Worm (Caenorhabditis elegans) whole organism, L3 larva: Measurements from ENCODE around the gene pafo-1.
A peak's percentile ranks its signal among the peaks of the same experiment; 100 is the strongest.

Experiments used
- R02D3.7 ChIP-seq: fragments of 150-350 bp; optimal IDR thresholded peaks from 2 replicates; lab custom pipeline; 2014; ENCODE audit warnings: missing biosample characterization, missing genetic modification characterization
- ZK546.5 ChIP-seq: sonication (generic microtip); optimal IDR thresholded peaks from 2 replicates; lab custom pipeline; 2017; ENCODE audit warnings: missing biosample characterization, missing genetic modification characterization
- aly-2 ChIP-seq: fragments of 150-350 bp; optimal IDR thresholded peaks from 2 replicates; lab custom pipeline; 2014; ENCODE audit warnings: missing biosample characterization, missing genetic modification characterization
- ama-1 ChIP-seq: fragments of 150-350 bp; optimal IDR thresholded peaks from 2 replicates; lab custom pipeline; 2018
- ceh-16 ChIP-seq: sonication (generic microtip); optimal IDR thresholded peaks from 2 replicates; lab custom pipeline; 2017; ENCODE audit warnings: missing biosample characterization, missing genetic modification characterization
- ceh-28 ChIP-seq: fragments of 150-350 bp; optimal IDR thresholded peaks from 2 replicates; lab custom pipeline; 2014; ENCODE audit warnings: missing biosample characterization, missing genetic modification reagents, missing genetic modification characterization
- ceh-82 ChIP-seq: fragments of 150-350 bp; optimal IDR thresholded peaks from 2 replicates; lab custom pipeline; 2014; ENCODE audit warnings: missing biosample characterization, missing genetic modification characterization
- ceh-9 ChIP-seq: sonication (generic microtip); optimal IDR thresholded peaks from 2 replicates; lab custom pipeline; 2018; ENCODE audit warnings: missing biosample characterization, missing genetic modification characterization
- daf-12 ChIP-seq: fragments of 150-350 bp; optimal IDR thresholded peaks from 2 replicates; lab custom pipeline; 2014; ENCODE audit warnings: missing biosample characterization, missing genetic modification reagents, missing genetic modification characterization
- egl-27 ChIP-seq: sonication (generic microtip); optimal IDR thresholded peaks from 4 replicates; lab custom pipeline; 2017; ENCODE audit warnings: missing biosample characterization, missing genetic modification reagents, missing genetic modification characterization
- egl-5 ChIP-seq: fragments of 150-350 bp; optimal IDR thresholded peaks from 2 replicates; lab custom pipeline; 2017; ENCODE audit warnings: missing biosample characterization, missing genetic modification reagents, missing genetic modification characterization, inconsistent platforms
- elt-1 ChIP-seq: fragments of 150-350 bp; optimal IDR thresholded peaks from 2 replicates; lab custom pipeline; 2014; ENCODE audit warnings: missing biosample characterization, missing genetic modification characterization
- elt-2 ChIP-seq: sonication (generic microtip); optimal IDR thresholded peaks from 2 replicates; lab custom pipeline; 2016; ENCODE audit warnings: missing genetic modification reagents, mild to moderate bottlenecking, missing genetic modification characterization, missing compliant biosample characterization
- elt-3 ChIP-seq, 3 experiments: fragments of 150-350 bp in 1 of 3; sonication (generic microtip) in 2 of 3; optimal IDR thresholded peaks; 2 replicates in 2 of 3; 4 replicates in 1 of 3; lab custom pipeline; 2014 to 2017; ENCODE audit warnings: missing biosample characterization in 3 of 3, missing genetic modification characterization in 3 of 3
- eor-1 ChIP-seq, 2 experiments: fragments of 150-350 bp; optimal IDR thresholded peaks; 2 replicates each; lab custom pipeline; 2014 to 2018; ENCODE audit warnings: missing biosample characterization in 2 of 2, missing genetic modification characterization in 2 of 2
- fkh-10 ChIP-seq: sonication (generic microtip); optimal IDR thresholded peaks from 2 replicates; lab custom pipeline; 2017; ENCODE audit warnings: missing biosample characterization, missing genetic modification reagents, missing genetic modification characterization
- fkh-2 ChIP-seq: fragments of 150-350 bp; optimal IDR thresholded peaks from 2 replicates; lab custom pipeline; 2014; ENCODE audit warnings: missing biosample characterization, missing genetic modification reagents, missing genetic modification characterization
- fos-1 ChIP-seq: fragments of 150-350 bp; optimal IDR thresholded peaks from 2 replicates; lab custom pipeline; 2014; ENCODE audit warnings: missing biosample characterization, missing genetic modification characterization
- hmg-11 ChIP-seq: sonication (generic microtip); optimal IDR thresholded peaks from 2 replicates; lab custom pipeline; 2016; ENCODE audit warnings: missing genetic modification characterization, missing compliant biosample characterization
- jun-1 ChIP-seq: fragments of 150-350 bp; optimal IDR thresholded peaks from 2 replicates; lab custom pipeline; 2014; ENCODE audit warnings: missing biosample characterization, missing genetic modification reagents, missing genetic modification characterization
- lin-15B ChIP-seq: fragments of 150-350 bp; optimal IDR thresholded peaks from 2 replicates; lab custom pipeline; 2014; ENCODE audit warnings: missing biosample characterization, missing genetic modification characterization
- lin-39 ChIP-seq: fragments of 150-350 bp; optimal IDR thresholded peaks from 2 replicates; lab custom pipeline; 2018; ENCODE audit warnings: missing biosample characterization, missing genetic modification reagents, missing genetic modification characterization
- lsy-12 ChIP-seq: sonication (generic microtip); optimal IDR thresholded peaks from 2 replicates; lab custom pipeline; 2016; ENCODE audit warnings: mild to moderate bottlenecking, missing genetic modification characterization, missing compliant biosample characterization
- mdl-1 ChIP-seq: fragments of 150-350 bp; optimal IDR thresholded peaks from 2 replicates; lab custom pipeline; 2014; ENCODE audit warnings: missing biosample characterization, missing genetic modification characterization
- mml-1 ChIP-seq: fragments of 150-350 bp; sonication (generic microtip); optimal IDR thresholded peaks from 3 replicates; lab custom pipeline; 2014; ENCODE audit warnings: missing biosample characterization, missing genetic modification characterization
- nfya-1 ChIP-seq: sonication (generic microtip); optimal IDR thresholded peaks from 2 replicates; lab custom pipeline; 2017; ENCODE audit warnings: missing genetic modification characterization, mild to moderate bottlenecking, missing compliant biosample characterization, antibody characterized with exemption, moderate library complexity; ENCODE audit not compliant: insufficient read depth
- nhr-11 ChIP-seq: fragments of 150-350 bp; optimal IDR thresholded peaks from 2 replicates; lab custom pipeline; 2014; ENCODE audit warnings: missing biosample characterization, missing genetic modification characterization
- nhr-12 ChIP-seq: fragments of 150-350 bp; optimal IDR thresholded peaks from 2 replicates; lab custom pipeline; 2014; ENCODE audit warnings: missing biosample characterization, missing genetic modification characterization
- nhr-23 ChIP-seq: fragments of 150-350 bp; optimal IDR thresholded peaks from 2 replicates; lab custom pipeline; 2014; ENCODE audit warnings: missing biosample characterization, missing genetic modification reagents, missing genetic modification characterization
- nhr-237 ChIP-seq: fragments of 150-350 bp; optimal IDR thresholded peaks from 2 replicates; lab custom pipeline; 2014; ENCODE audit warnings: missing biosample characterization, missing genetic modification characterization
- nhr-25 ChIP-seq: sonication (generic microtip); optimal IDR thresholded peaks from 2 replicates; lab custom pipeline; 2017; ENCODE audit warnings: missing biosample characterization, missing genetic modification characterization
- nhr-28 ChIP-seq: fragments of 150-350 bp; optimal IDR thresholded peaks from 2 replicates; lab custom pipeline; 2014; ENCODE audit warnings: missing biosample characterization, missing genetic modification characterization
- nhr-43 ChIP-seq: sonication (generic microtip); optimal IDR thresholded peaks from 2 replicates; lab custom pipeline; 2016; ENCODE audit warnings: mild to moderate bottlenecking, missing genetic modification characterization, missing compliant biosample characterization; ENCODE audit not compliant: poor library complexity, severe bottlenecking
- nhr-67 ChIP-seq: fragments of 150-350 bp; optimal IDR thresholded peaks from 2 replicates; lab custom pipeline; 2014; ENCODE audit warnings: missing biosample characterization, missing genetic modification characterization
- nhr-76 ChIP-seq: fragments of 150-350 bp; sonication (generic microtip); optimal IDR thresholded peaks from 5 replicates; lab custom pipeline; 2014; ENCODE audit warnings: missing biosample characterization, missing genetic modification characterization
- nhr-77 ChIP-seq: fragments of 150-350 bp; optimal IDR thresholded peaks from 2 replicates; lab custom pipeline; 2014; ENCODE audit warnings: missing biosample characterization, missing genetic modification characterization
- pha-4 ChIP-seq: fragments of 150-350 bp; optimal IDR thresholded peaks from 2 replicates; lab custom pipeline; 2014; ENCODE audit warnings: missing biosample characterization, missing genetic modification reagents, missing genetic modification characterization
- pqm-1 ChIP-seq: fragments of 150-350 bp; optimal IDR thresholded peaks from 2 replicates; lab custom pipeline; 2017; ENCODE audit warnings: missing biosample characterization, missing genetic modification characterization, inconsistent platforms
- sea-2 ChIP-seq: fragments of 150-350 bp; sonication (generic microtip); optimal IDR thresholded peaks from 4 replicates; lab custom pipeline; 2014; ENCODE audit warnings: missing biosample characterization, missing genetic modification reagents, missing genetic modification characterization
- skn-1 ChIP-seq: fragments of 150-350 bp; optimal IDR thresholded peaks from 2 replicates; lab custom pipeline; 2014; ENCODE audit warnings: missing biosample characterization, missing genetic modification characterization
- snpc-4 ChIP-seq: fragments of 150-350 bp; optimal IDR thresholded peaks from 2 replicates; lab custom pipeline; 2014; ENCODE audit warnings: missing biosample characterization, missing genetic modification characterization
- tbx-2 ChIP-seq: sonication (generic microtip); optimal IDR thresholded peaks from 2 replicates; lab custom pipeline; 2016; ENCODE audit warnings: mild to moderate bottlenecking, missing genetic modification characterization, missing compliant biosample characterization
- unc-39 ChIP-seq: sonication (generic microtip); optimal IDR thresholded peaks from 4 replicates; lab custom pipeline; 2017; ENCODE audit warnings: missing biosample characterization, missing genetic modification characterization
- unc-62 ChIP-seq: fragments of 150-350 bp; sonication (generic microtip); optimal IDR thresholded peaks from 4 replicates; lab custom pipeline; 2014; ENCODE audit warnings: missing biosample characterization, missing genetic modification reagents, missing genetic modification characterization
- zag-1 ChIP-seq: fragments of 150-350 bp; optimal IDR thresholded peaks from 2 replicates; lab custom pipeline; 2014; ENCODE audit warnings: missing biosample characterization, missing genetic modification characterization
- ztf-11 ChIP-seq: fragments of 150-350 bp; optimal IDR thresholded peaks from 2 replicates; lab custom pipeline; 2014; ENCODE audit warnings: missing biosample characterization, missing genetic modification characterization
- ztf-4 ChIP-seq: fragments of 150-350 bp; optimal IDR thresholded peaks from 2 replicates; lab custom pipeline; 2014; ENCODE audit warnings: missing biosample characterization, missing genetic modification characterization

pafo-1 gene

ce11 chrV:11531100-11531499 lies 9.6 kb downstream of the pafo-1 start (continued):
- peak; percentile 1 for TF ChIP-seq tbx-2
- no peak for TF ChIP-seq lin-39 (tag; lab: Kevin White, UChicago)
- TF ChIP-seq elt-1 = peak; percentile 29
- TF ChIP-seq hmg-11 = no peak
- TF ChIP-seq eor-1 (tag; optimal IDR thresholded peaks at IDR 0.05; lab: Kevin White, UChicago) = no peak
- peak; percentile 66 for TF ChIP-seq nhr-23 (tag; lab: Kevin White, UChicago)

ce11 chrV:11531831-11532534 lies 10.5 kb downstream of the pafo-1 start:
- peak; percentile 85 for TF ChIP-seq egl-27 (tag; lab: Kevin White, UChicago)
- TF ChIP-seq pha-4 (tag; lab: Kevin White, UChicago) = peak; percentile 96
- no peak for TF ChIP-seq ceh-82 (tag; lab: Kevin White, UChicago)
- TF ChIP-seq ceh-16 (tag; lab: Kevin White, UChicago) = no peak
- TF ChIP-seq nhr-237 (tag; lab: Kevin White, UChicago) = no peak
- TF ChIP-seq lin-39 (tag; lab: Kevin White, UChicago) = peak; percentile 42
- peak; percentile 77 for TF ChIP-seq mdl-1 (tag; lab: Kevin White, UChicago)
- TF ChIP-seq zag-1 (tag; lab: Kevin White, UChicago) = no peak
- peak; percentile 62 for TF ChIP-seq unc-62 (GFP tag; lab: Kevin White, UChicago)
- TF ChIP-seq nhr-23 (tag; lab: Kevin White, UChicago) = peak; percentile 28
- TF ChIP-seq jun-1 (tag; lab: Kevin White, UChicago) = peak; percentile 82
- TF ChIP-seq unc-39 (tag; lab: Kevin White, UChicago) = no peak
- TF ChIP-seq R02D3.7 = no peak
- TF ChIP-seq nhr-43 = peak; percentile 70
- no peak for TF ChIP-seq nhr-76 (tag; lab: Kevin White, UChicago)
- TF ChIP-seq ceh-28 (tag; lab: Kevin White, UChicago) = peak; percentile 35
- peak; percentile 21 for TF ChIP-seq egl-5 (tag; lab: Kevin White, UChicago)
- no peak for TF ChIP-seq sea-2 (GFP tag; lab: Kevin White, UChicago)
- peak; percentile 52 for TF ChIP-seq nfya-1 (tag; lab: Kevin White, UChicago)
- no peak for TF ChIP-seq fos-1 (tag; lab: Kevin White, UChicago)
- peak; percentile 54 for TF ChIP-seq tbx-2
- TF ChIP-seq ama-1 (lab: Kevin White, UChicago) = no peak
- no peak for TF ChIP-seq mml-1
- TF ChIP-seq pqm-1 = peak; percentile 81
- no peak for TF ChIP-seq nhr-77 (tag; lab: Kevin White, UChicago)
- peak; percentile 58 for TF ChIP-seq lsy-12 (tag; lab: Kevin White, UChicago)
- peak in 1 of 3 experiments; percentile 43 for TF ChIP-seq elt-3 (tag; optimal IDR thresholded peaks at IDR 0.05; lab: Kevin White, UChicago)
- no peak for TF ChIP-seq fkh-10 (GFP tag; lab: Kevin White, UChicago)
- TF ChIP-seq skn-1 = peak; percentile 73
- no peak for TF ChIP-seq nhr-28 (tag; lab: Kevin White, UChicago)
- TF ChIP-seq nhr-12 = no peak
- no peak for TF ChIP-seq lin-15B (tag; lab: Kevin White, UChicago)
- no peak for TF ChIP-seq ceh-9
- peak; percentile 36 for TF ChIP-seq snpc-4
- peak; percentile 88 for TF ChIP-seq elt-2 (tag; lab: Kevin White, UChicago)
- no peak for TF ChIP-seq hmg-11
- TF ChIP-seq elt-1 = peak; percentile 58
- no peak for TF ChIP-seq ZK546.5 (tag; lab: Kevin White, UChicago)
- peak; percentile 95 for TF ChIP-seq nhr-25
- no peak for TF ChIP-seq daf-12 (tag; lab: Kevin White, UChicago)
- peak; percentile 18 for TF ChIP-seq ztf-4
- no peak for TF ChIP-seq fkh-2 (tag; lab: Kevin White, UChicago)
- no peak for TF ChIP-seq eor-1 (tag; optimal IDR thresholded peaks at IDR 0.05; lab: Kevin White, UChicago)
- TF ChIP-seq aly-2 (tag; lab: Kevin White, UChicago) = no peak
- no peak for TF ChIP-seq ztf-11 (tag; lab: Kevin White, UChicago)
- no peak for TF ChIP-seq nhr-67
- no peak for TF ChIP-seq nhr-11 (tag; lab: Kevin White, UChicago)
